Fruit fly (Drosophila melanogaster) whole organism, prepupa: ENCODE measurements around the gene Naa40.

ENCODE experiments used
- CG11762 ChIP-seq: fragments of 200-800 bp; sonication (Bioruptor generic); optimal IDR thresholded peaks from 3 replicates; lab custom pipeline; 2016; ENCODE audit warnings: missing biosample characterization, missing genetic modification characterization; ENCODE audit not compliant: insufficient read depth
- CG15336 ChIP-seq: fragments of 200-800 bp; sonication (Bioruptor generic); IDR thresholded peaks from 2 replicates; pipeline ENCODE4 v1.3.6; 2022; ENCODE audit warnings: missing biosample characterization, missing genetic modification characterization
- CG16779 ChIP-seq: fragments of 200-800 bp; sonication (Bioruptor generic); optimal IDR thresholded peaks from 3 replicates; lab custom pipeline; 2017; ENCODE audit warnings: missing biosample characterization, mild to moderate bottlenecking, missing genetic modification characterization
- CG3032 ChIP-seq: fragments of 200-800 bp; optimal IDR thresholded peaks from 2 replicates; lab custom pipeline; 2019; ENCODE audit warnings: missing biosample characterization, mild to moderate bottlenecking, missing genetic modification characterization, moderate library complexity
- CG32006 ChIP-seq: fragments of 200-800 bp; sonication (Bioruptor generic); optimal IDR thresholded peaks from 3 replicates; lab custom pipeline; 2017; ENCODE audit warnings: missing biosample characterization, mild to moderate bottlenecking, missing genetic modification characterization
- CG6792 ChIP-seq: fragments of 200-800 bp; sonication (Bioruptor generic); optimal IDR thresholded peaks from 3 replicates; lab custom pipeline; 2016; ENCODE audit warnings: missing biosample characterization, missing genetic modification characterization
- CG7368 ChIP-seq: fragments of 200-800 bp; sonication (Bioruptor generic); optimal IDR thresholded peaks from 3 replicates; lab custom pipeline; 2016; ENCODE audit warnings: missing biosample characterization, missing genetic modification characterization
- CG8319 ChIP-seq: fragments of 200-800 bp; sonication (Bioruptor generic); optimal IDR thresholded peaks from 3 replicates; lab custom pipeline; 2016; ENCODE audit warnings: missing biosample characterization, missing genetic modification characterization
- Hr38 ChIP-seq: sonication (Bioruptor generic); optimal IDR thresholded peaks from 2 replicates; lab custom pipeline; 2016; ENCODE audit warnings: missing biosample characterization, missing genetic modification characterization
- Hr39 ChIP-seq: fragments of 200-800 bp; sonication (Bioruptor generic); optimal IDR thresholded peaks from 2 replicates; lab custom pipeline; 2016; ENCODE audit warnings: missing biosample characterization, missing genetic modification characterization
- Sox102F ChIP-seq: fragments of 200-800 bp; sonication (Bioruptor generic); optimal IDR thresholded peaks from 2 replicates; lab custom pipeline; 2016; ENCODE audit warnings: missing biosample characterization, mild to moderate bottlenecking, missing genetic modification characterization
- Sox15 ChIP-seq: fragments of 200-800 bp; sonication (Bioruptor generic); optimal IDR thresholded peaks from 3 replicates; lab custom pipeline; 2016; ENCODE audit warnings: missing biosample characterization, missing genetic modification characterization
- fkh ChIP-seq: fragments of 200-800 bp; sonication (Bioruptor generic); optimal IDR thresholded peaks from 3 replicates; lab custom pipeline; 2017; ENCODE audit warnings: missing biosample characterization, mild to moderate bottlenecking, missing genetic modification characterization, moderate library complexity
- ss ChIP-seq, 2 experiments: fragments of 200-800 bp; sonication (Bioruptor generic); optimal IDR thresholded peaks; 2 replicates in 1 of 2; 3 replicates in 1 of 2; lab custom pipeline; 2017 to 2018; ENCODE audit warnings: mild to moderate bottlenecking in 2 of 2, missing biosample characterization in 2 of 2, missing genetic modification characterization in 2 of 2, moderate library complexity in 1 of 2

DNA sequence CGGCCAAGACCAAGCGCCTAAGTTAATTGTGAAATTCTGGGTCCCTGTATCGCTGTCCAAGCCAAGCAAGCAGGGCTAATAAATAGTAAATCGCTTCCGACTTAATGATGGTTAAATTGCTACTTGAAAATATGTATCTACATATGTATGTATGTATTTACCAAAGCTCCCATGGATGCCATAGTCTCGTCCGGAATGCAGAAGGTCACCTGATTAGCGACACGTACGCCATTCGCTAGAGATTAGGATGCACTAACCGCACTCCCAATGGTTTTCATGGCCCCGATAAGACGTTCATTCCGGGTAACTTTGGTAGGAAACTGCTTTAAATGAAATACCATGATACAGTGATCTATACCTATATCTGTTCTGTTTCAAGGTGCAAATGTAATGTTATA is 34.0 kb upstream of the Naa40 start:
- TF ChIP-seq CG3032 (tag; lab: Kevin White, UChicago) (no peak), CG8319 (GFP tag; lab: Kevin White, UChicago) (no peak), ss (GFP tag; optimal IDR thresholded peaks at IDR 0.05; lab: Kevin White, UChicago) (no peak), fkh (GFP tag; lab: Kevin White, UChicago) (no peak), CG32006 (GFP tag; lab: Kevin White, UChicago) (no peak), Sox102F (GFP tag; lab: Kevin White, UChicago) (no peak), Hr38 (GFP tag; lab: Kevin White, UChicago) (no peak), CG15336 (GFP tag; lab: Robert Waterston, UW) (no peak), CG6792 (GFP tag; lab: Kevin White, UChicago) (no peak), CG16779 (tag; lab: Kevin White, UChicago) (no peak), CG7368 (GFP tag; lab: Kevin White, UChicago) (no peak), CG11762 (GFP tag; lab: Kevin White, UChicago) (no peak), Sox15 (GFP tag; lab: Kevin White, UChicago) (no peak), Hr39 (GFP tag; lab: Kevin White, UChicago) (no peak)
